Worm (Caenorhabditis elegans) whole organism, late embryonic: ENCODE results near the gene EGAP9.4.

ENCODE experiments used
- C08G9.2 ChIP-seq: sonication (generic microtip); optimal IDR thresholded peaks from 2 replicates; lab custom pipeline; 2016; ENCODE audit warnings: mild to moderate bottlenecking, missing genetic modification characterization, moderate library complexity, missing compliant biosample characterization
- K09A11.1 ChIP-seq: sonication (generic microtip); optimal IDR thresholded peaks from 2 replicates; lab custom pipeline; 2017; ENCODE audit warnings: antibody characterized with exemption, mild to moderate bottlenecking, missing genetic modification characterization, missing compliant biosample characterization; ENCODE audit not compliant: insufficient read depth
- T23F11.4 ChIP-seq: fragments of 200-800 bp; sonication (Bioruptor generic); optimal IDR thresholded peaks from 2 replicates; lab custom pipeline; 2018; ENCODE audit warnings: mild to moderate bottlenecking, missing genetic modification characterization, missing compliant biosample characterization
- ahr-1 ChIP-seq: sonication (generic microtip); optimal IDR thresholded peaks from 2 replicates; lab custom pipeline; 2016; ENCODE audit warnings: missing genetic modification characterization, missing compliant biosample characterization
- ama-1 ChIP-seq: fragments of 150-350 bp; optimal IDR thresholded peaks from 2 replicates; lab custom pipeline; 2014
- ceh-18 ChIP-seq: sonication (generic microtip); optimal IDR thresholded peaks from 2 replicates; lab custom pipeline; 2016; ENCODE audit warnings: missing genetic modification characterization, missing compliant biosample characterization
- ceh-19 ChIP-seq: fragments of 200-800 bp; sonication (Bioruptor generic); optimal IDR thresholded peaks from 2 replicates; lab custom pipeline; 2018; ENCODE audit warnings: mild to moderate bottlenecking, missing genetic modification characterization, missing compliant biosample characterization
- ceh-2 ChIP-seq: sonication (generic microtip); optimal IDR thresholded peaks from 2 replicates; lab custom pipeline; 2016; ENCODE audit warnings: missing genotype, missing genetic modification characterization, missing compliant biosample characterization
- ceh-22 ChIP-seq: sonication (generic microtip); optimal IDR thresholded peaks from 2 replicates; lab custom pipeline; 2017; ENCODE audit warnings: missing biosample characterization, missing genetic modification characterization
- ceh-24 ChIP-seq: sonication (generic microtip); optimal IDR thresholded peaks from 2 replicates; lab custom pipeline; 2016; ENCODE audit warnings: mild to moderate bottlenecking, missing genetic modification characterization, missing compliant biosample characterization
- ceh-45 ChIP-seq: fragments of 200-800 bp; sonication (Bioruptor generic); IDR thresholded peaks from 2 replicates; pipeline ENCODE4 v1.3.6; 2022; ENCODE audit warnings: missing genetic modification reagents, missing genetic modification characterization, missing compliant biosample characterization
- ceh-9 ChIP-seq: sonication (generic microtip); optimal IDR thresholded peaks from 2 replicates; lab custom pipeline; 2016; ENCODE audit warnings: mild to moderate bottlenecking, missing genetic modification characterization, inconsistent platforms, missing compliant biosample characterization
- che-1 ChIP-seq: sonication (generic microtip); optimal IDR thresholded peaks from 2 replicates; lab custom pipeline; 2016; ENCODE audit warnings: mild to moderate bottlenecking, missing genetic modification characterization, missing compliant biosample characterization
- dve-1 ChIP-seq: sonication (generic microtip); optimal IDR thresholded peaks from 2 replicates; lab custom pipeline; 2017; ENCODE audit warnings: antibody characterized with exemption, mild to moderate bottlenecking, missing genetic modification characterization, missing compliant biosample characterization
- elt-2 ChIP-seq: sonication (generic microtip); optimal IDR thresholded peaks from 2 replicates; lab custom pipeline; 2016; ENCODE audit warnings: missing genetic modification reagents, missing genetic modification characterization, missing compliant biosample characterization
- elt-4 ChIP-seq: sonication (generic microtip); optimal IDR thresholded peaks from 2 replicates; lab custom pipeline; 2016; ENCODE audit warnings: missing genetic modification characterization, missing compliant biosample characterization
- eyg-1 ChIP-seq: sonication (generic microtip); optimal IDR thresholded peaks from 2 replicates; lab custom pipeline; 2016; ENCODE audit warnings: missing genotype, missing genetic modification characterization, missing compliant biosample characterization
- fkh-10 ChIP-seq: fragments of 150-350 bp; optimal IDR thresholded peaks from 2 replicates; lab custom pipeline; 2014; ENCODE audit warnings: missing biosample characterization, missing genetic modification reagents, missing genetic modification characterization
- gmeb-2 ChIP-seq: sonication (generic microtip); optimal IDR thresholded peaks from 2 replicates; lab custom pipeline; 2016; ENCODE audit warnings: missing genetic modification characterization, inconsistent platforms, missing compliant biosample characterization
- hlh-13 ChIP-seq: fragments of 200-800 bp; sonication (Bioruptor generic); optimal IDR thresholded peaks from 2 replicates; lab custom pipeline; 2018; ENCODE audit warnings: mild to moderate bottlenecking, missing genetic modification characterization, missing compliant biosample characterization
- hlh-30 ChIP-seq: sonication (generic microtip); optimal IDR thresholded peaks from 2 replicates; lab custom pipeline; 2017; ENCODE audit warnings: antibody characterized with exemption, missing genetic modification characterization, missing compliant biosample characterization; ENCODE audit not compliant: insufficient read depth
- lim-6 ChIP-seq: sonication (generic microtip); optimal IDR thresholded peaks from 2 replicates; lab custom pipeline; 2016; ENCODE audit warnings: missing genetic modification characterization, missing compliant biosample characterization
- mec-3 ChIP-seq: sonication (generic microtip); optimal IDR thresholded peaks from 2 replicates; lab custom pipeline; 2016; ENCODE audit warnings: borderline replicate concordance, missing genetic modification characterization, missing compliant biosample characterization
- nhr-11 ChIP-seq: fragments of 150-350 bp; optimal IDR thresholded peaks from 2 replicates; lab custom pipeline; 2014; ENCODE audit warnings: missing biosample characterization, missing genetic modification characterization
- nhr-232 ChIP-seq: sonication (generic microtip); optimal IDR thresholded peaks from 2 replicates; lab custom pipeline; 2016; ENCODE audit warnings: missing genetic modification characterization, missing compliant biosample characterization
- npax-4 ChIP-seq: sonication (generic microtip); optimal IDR thresholded peaks from 2 replicates; lab custom pipeline; 2016; ENCODE audit warnings: missing genetic modification characterization, missing compliant biosample characterization
- odd-2 ChIP-seq: sonication (generic microtip); optimal IDR thresholded peaks from 2 replicates; lab custom pipeline; 2017; ENCODE audit warnings: antibody characterized with exemption, mild to moderate bottlenecking, missing genetic modification characterization, missing compliant biosample characterization
- pag-3 ChIP-seq: sonication (generic microtip); optimal IDR thresholded peaks from 2 replicates; lab custom pipeline; 2016; ENCODE audit warnings: missing compliant biosample characterization, missing genetic modification characterization, borderline replicate concordance
- pax-1 ChIP-seq: fragments of 150-350 bp; optimal IDR thresholded peaks from 2 replicates; lab custom pipeline; 2014; ENCODE audit warnings: missing biosample characterization, missing genetic modification characterization
- pha-2 ChIP-seq: sonication (generic microtip); optimal IDR thresholded peaks from 2 replicates; lab custom pipeline; 2017; ENCODE audit warnings: mild to moderate bottlenecking, missing genetic modification characterization, missing compliant biosample characterization
- pha-4 ChIP-seq: fragments of 150-350 bp; optimal IDR thresholded peaks from 2 replicates; lab custom pipeline; 2018; ENCODE audit warnings: missing biosample characterization, missing genetic modification reagents, missing genetic modification characterization
- rnt-1 ChIP-seq: sonication (generic microtip); optimal IDR thresholded peaks from 2 replicates; lab custom pipeline; 2016; ENCODE audit warnings: missing genetic modification characterization, missing compliant biosample characterization
- sox-2 ChIP-seq: fragments of 200-800 bp; sonication (Bioruptor generic); IDR thresholded peaks from 2 replicates; pipeline ENCODE4 v1.3.6; 2022; ENCODE audit warnings: missing genetic modification reagents, missing genetic modification characterization, missing compliant biosample characterization
- sox-4 ChIP-seq: sonication (generic microtip); optimal IDR thresholded peaks from 2 replicates; lab custom pipeline; 2017; ENCODE audit warnings: mild to moderate bottlenecking, missing genetic modification characterization, inconsistent platforms, missing compliant biosample characterization
- tbx-7 ChIP-seq: sonication (generic microtip); optimal IDR thresholded peaks from 2 replicates; lab custom pipeline; 2016; ENCODE audit warnings: missing genotype, missing genetic modification characterization, missing compliant biosample characterization
- unc-3 ChIP-seq, 2 experiments: fragments of 200-800 bp in 1 of 2; sonication (Bioruptor generic) in 1 of 2; sonication (generic microtip) in 1 of 2; conservative IDR thresholded peaks in 1 of 2; optimal IDR thresholded peaks in 1 of 2; 2 replicates each; pipeline versions ENCODE4 v1.3.6 to Lab custom; 2016 to 2022; ENCODE audit warnings: missing compliant biosample characterization in 2 of 2, missing genetic modification characterization in 2 of 2, missing genetic modification reagents in 1 of 2
- unc-42 ChIP-seq: sonication (generic microtip); optimal IDR thresholded peaks from 2 replicates; lab custom pipeline; 2016; ENCODE audit warnings: missing genotype, missing genetic modification characterization, missing compliant biosample characterization
- zip-5 ChIP-seq: sonication (generic microtip); optimal IDR thresholded peaks from 2 replicates; lab custom pipeline; 2016; ENCODE audit warnings: missing genetic modification characterization, missing compliant biosample characterization
- ztf-16 ChIP-seq: sonication (generic microtip); optimal IDR thresholded peaks from 2 replicates; lab custom pipeline; 2017; ENCODE audit warnings: missing genetic modification characterization, missing compliant biosample characterization

The EGAP9.4 gene

DNA sequence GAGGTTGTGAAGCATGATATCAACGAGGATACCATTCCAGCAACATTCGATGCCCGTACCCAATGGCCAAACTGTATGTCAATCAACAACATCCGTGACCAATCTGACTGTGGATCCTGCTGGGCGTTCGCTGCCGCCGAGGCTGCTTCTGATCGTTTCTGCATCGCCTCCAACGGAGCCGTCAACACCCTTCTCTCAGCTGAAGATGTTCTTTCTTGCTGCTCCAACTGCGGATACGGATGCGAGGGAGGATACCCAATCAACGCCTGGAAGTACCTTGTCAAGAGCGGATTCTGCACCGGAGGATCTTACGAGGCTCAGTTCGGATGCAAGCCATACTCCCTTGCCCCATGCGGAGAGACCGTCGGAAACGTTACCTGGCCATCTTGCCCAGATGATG, 38.3 kb downstream of the EGAP9.4 start:
- TF ChIP-seq K09A11.1 (tag; lab: Kevin White, UChicago) = no peak
- no peak for TF ChIP-seq C08G9.2
- no peak for TF ChIP-seq eyg-1 (tag; lab: Kevin White, UChicago)
- TF ChIP-seq elt-4 = peak; percentile 19

DNA sequence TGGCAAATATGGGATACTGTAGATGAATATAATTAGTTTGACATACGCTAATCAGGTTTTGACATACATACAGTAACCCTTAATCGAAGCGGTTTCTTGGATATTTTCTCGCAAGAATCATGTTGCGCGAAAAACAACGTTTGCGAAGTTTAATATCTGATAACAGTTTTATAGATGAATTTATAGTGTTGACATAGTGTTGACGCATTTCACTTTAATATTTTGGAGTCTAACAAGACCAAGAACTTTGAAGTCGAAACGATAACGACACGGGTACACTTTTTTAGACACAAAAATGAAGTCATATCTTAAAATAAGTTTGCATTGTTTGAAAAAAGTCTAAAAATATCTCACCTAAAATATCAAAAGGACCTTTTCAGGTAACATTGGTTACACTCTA, 39.6 kb downstream of the EGAP9.4 start:
- TF ChIP-seq ceh-19 (no peak), unc-3 (GFP tag; conservative IDR thresholded peaks at IDR 0.05; lab: Robert Waterston, UW) (no peak), unc-3 (tag; optimal IDR thresholded peaks at IDR 0.05; lab: Kevin White, UChicago) (no peak), unc-42 (no peak), pha-2 (no peak), nhr-11 (tag; lab: Kevin White, UChicago) (no peak), ztf-16 (no peak), ceh-18 (no peak), gmeb-2 (no peak), hlh-13 (GFP tag; lab: Kevin White, UChicago) (no peak), pha-4 (tag; lab: Kevin White, UChicago) (no peak), npax-4 (tag; lab: Kevin White, UChicago) (no peak), ceh-9 (tag; lab: Kevin White, UChicago) (no peak), rnt-1 (tag; lab: Kevin White, UChicago) (no peak), fkh-10 (GFP tag; lab: Kevin White, UChicago) (no peak), che-1 (no peak), pag-3 (no peak), nhr-232 (no peak)

DNA sequence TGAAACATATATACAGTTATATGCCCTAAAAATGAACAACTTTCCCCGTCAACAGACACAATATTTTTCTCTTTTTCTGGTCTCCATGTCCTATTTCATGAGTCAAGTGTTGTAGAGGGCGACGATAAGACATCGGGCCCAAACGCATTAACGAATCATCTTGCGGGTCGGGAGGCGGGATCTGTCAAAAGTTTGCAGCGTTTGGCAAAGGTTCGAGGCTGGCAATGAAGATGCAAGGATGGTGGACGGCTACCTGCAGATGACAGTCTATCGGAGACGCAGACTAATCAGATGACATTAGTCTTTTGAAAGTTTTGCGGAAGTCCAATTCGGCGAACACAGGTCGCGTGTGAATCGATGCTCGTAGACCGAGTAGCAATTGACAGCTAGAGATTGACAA, 44.1 kb downstream of the EGAP9.4 start:
- TF ChIP-seq T23F11.4 (GFP tag; lab: Kevin White, UChicago) = no peak
- TF ChIP-seq unc-3 (GFP tag; conservative IDR thresholded peaks at IDR 0.05; lab: Robert Waterston, UW) = no peak
- no peak for TF ChIP-seq unc-3 (tag; optimal IDR thresholded peaks at IDR 0.05; lab: Kevin White, UChicago)

DNA sequence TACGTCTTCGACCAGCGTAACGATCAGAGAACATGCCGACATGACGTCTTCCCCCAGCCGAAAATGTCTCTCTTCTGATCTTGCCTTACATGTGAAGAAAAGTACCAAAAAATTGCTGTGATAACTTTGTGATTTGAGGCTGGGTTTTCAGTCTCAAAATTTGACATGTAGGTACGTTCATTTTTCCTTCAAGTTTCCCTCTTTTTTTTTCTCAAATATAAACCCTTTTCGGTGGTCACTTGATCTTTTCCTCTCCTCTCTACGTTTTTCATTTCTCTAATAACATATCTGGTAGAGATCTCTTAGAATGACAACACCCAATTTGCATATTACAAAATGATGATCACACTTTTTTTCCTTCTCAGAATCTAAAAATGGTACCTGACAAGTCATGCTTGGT, 45.2 kb downstream of the EGAP9.4 start, which contains the start of gene nhr-37:
nhr-37 (plus strand) TSS at position 301 of the 400 bp plus-strand sequence.
- TF ChIP-seq sox-4 (no peak), hlh-30 (tag; lab: Kevin White, UChicago) (no peak), lim-6 (no peak), tbx-7 (no peak), ceh-22 (tag; lab: Kevin White, UChicago) (no peak), pax-1 (no peak), dve-1 (no peak), nhr-232 (no peak), ama-1 (lab: Kevin White, UChicago) (no peak), ahr-1 (tag; lab: Kevin White, UChicago) (no peak), elt-4 (no peak), ceh-2 (tag; lab: Kevin White, UChicago) (no peak), mec-3 (tag; lab: Kevin White, UChicago) (no peak), zip-5 (tag; lab: Kevin White, UChicago) (no peak), ceh-45 (GFP tag; lab: Robert Waterston, UW) (no peak)

DNA sequence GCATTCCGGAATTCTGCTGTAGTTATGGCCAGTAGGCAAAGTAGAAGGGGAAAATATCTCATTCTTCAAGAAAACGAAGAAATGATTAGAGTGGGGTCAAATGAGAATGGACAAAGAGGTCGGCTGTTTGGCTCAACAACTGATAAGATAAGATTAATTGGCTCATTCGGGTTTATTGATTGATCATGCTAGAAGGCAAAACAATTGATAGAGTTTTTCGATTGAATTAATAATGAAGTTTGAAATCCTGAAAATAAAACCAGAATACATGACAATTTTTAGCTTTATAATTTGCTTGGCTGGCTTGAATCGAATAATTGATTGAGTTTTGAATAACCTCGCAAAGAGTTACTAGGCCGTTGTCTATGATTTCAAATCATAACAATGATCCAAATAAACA, 49.6 kb downstream of the EGAP9.4 start, which contains the start of gene ppt-1:
ppt-1 (minus strand) TSS at position 101 of the 400 bp plus-strand sequence.
- TF ChIP-seq odd-2 (no peak), ceh-24 (tag; lab: Kevin White, UChicago) (no peak), elt-2 (tag; lab: Kevin White, UChicago) (peak; percentile 33), ceh-19 (no peak), sox-2 (GFP tag; lab: Robert Waterston, UW) (no peak)
